Worm (Caenorhabditis elegans) whole organism, mixed stage, embryonic: ENCODE measurements around the gene srj-23.

Experiments used
- elt-3 ChIP-seq: fragments of 150-350 bp; optimal IDR thresholded peaks from 2 replicates; lab custom pipeline; 2014; ENCODE audit warnings: missing biosample characterization, missing genetic modification characterization
- flh-1 ChIP-seq: fragments of 200-800 bp; sonication (Bioruptor generic); optimal IDR thresholded peaks from 2 replicates; lab custom pipeline; 2018; ENCODE audit warnings: mild to moderate bottlenecking, missing genetic modification characterization, moderate library complexity, missing compliant biosample characterization
- ham-2 ChIP-seq: fragments of 200-800 bp; sonication (Bioruptor generic); optimal IDR thresholded peaks from 2 replicates; lab custom pipeline; 2018; ENCODE audit warnings: mild to moderate bottlenecking, missing genetic modification characterization, missing compliant biosample characterization
- nhr-2 ChIP-seq: fragments of 150-350 bp; optimal IDR thresholded peaks from 2 replicates; lab custom pipeline; 2014; ENCODE audit warnings: missing biosample characterization, missing genetic modification characterization
- nhr-28 ChIP-seq: fragments of 150-350 bp; optimal IDR thresholded peaks from 2 replicates; lab custom pipeline; 2014; ENCODE audit warnings: missing biosample characterization, missing genetic modification characterization
- snpc-4 ChIP-seq: fragments of 150-350 bp; optimal IDR thresholded peaks from 2 replicates; lab custom pipeline; 2014; ENCODE audit warnings: missing biosample characterization, missing genetic modification characterization
- sptf-1 ChIP-seq: sonication (generic microtip); optimal IDR thresholded peaks from 2 replicates; lab custom pipeline; 2017; ENCODE audit warnings: mild to moderate bottlenecking, missing genetic modification characterization, moderate library complexity, missing compliant biosample characterization

DNA sequence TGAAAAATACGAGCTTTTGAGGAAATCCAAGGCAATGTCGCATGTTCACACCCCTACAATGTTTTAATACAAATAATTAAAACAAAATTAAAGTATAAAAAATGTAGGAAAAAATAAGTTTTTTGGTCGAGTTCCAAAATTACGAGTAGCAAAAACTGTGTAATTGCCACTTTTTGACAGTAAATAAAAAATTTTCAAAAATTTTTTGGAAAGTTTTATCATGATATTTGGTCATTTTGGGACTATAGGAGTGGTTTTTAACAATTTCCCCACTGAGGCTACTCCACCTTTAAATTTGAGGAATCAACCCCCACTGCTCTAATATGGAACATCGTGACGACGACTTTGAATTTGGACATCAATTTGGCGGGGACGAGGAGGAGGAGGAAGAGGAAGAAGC, 16.0 kb downstream of the srj-23 start, which contains the start of gene gid-8:
- TF ChIP-seq elt-3 (tag; lab: Kevin White, UChicago), result no peak
- no peak for TF ChIP-seq ham-2 (GFP tag; lab: Kevin White, UChicago)
- TF ChIP-seq nhr-28 (tag; lab: Kevin White, UChicago), result no peak
- no peak for TF ChIP-seq nhr-2 (tag; lab: Kevin White, UChicago)
- no peak for TF ChIP-seq flh-1 (GFP tag; lab: Kevin White, UChicago)
- TF ChIP-seq snpc-4, result no peak
- TF ChIP-seq sptf-1, result no peak
